Worm (Caenorhabditis elegans): ENCODE results near the gene mrpl-55.

DNA sequence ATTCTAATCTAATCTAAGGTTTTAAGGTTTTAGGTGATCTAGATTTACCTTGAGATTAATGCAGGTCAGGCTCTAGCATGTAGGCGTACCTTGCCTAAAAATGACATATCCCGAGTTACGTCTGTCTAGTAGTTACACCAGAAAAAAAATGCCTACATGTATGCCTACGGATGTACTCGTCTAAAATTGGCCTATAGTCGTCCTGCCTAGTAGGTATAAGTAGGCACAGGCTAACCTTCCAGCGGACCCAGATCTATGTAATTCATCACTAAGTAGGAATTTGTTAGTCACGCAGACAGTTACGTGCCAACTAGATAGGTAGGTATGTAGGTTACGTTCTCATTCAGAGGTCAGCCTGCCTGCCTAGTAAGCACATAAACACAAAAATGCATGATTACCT is 23.5 kb downstream of the mrpl-55 start:
- TF ChIP-seq nhr-76 (tag; optimal IDR thresholded peaks at IDR 0.05) (no peak), R02D3.7 (tag; optimal IDR thresholded peaks at IDR 0.05) (no peak), lin-39 (tag; optimal IDR thresholded peaks at IDR 0.05) (no peak)

All from whole organism, L3 larva.